Fruit fly (Drosophila melanogaster): ENCODE measurements around the gene dib.

Gene dib

dm6 chr3L:4071561-4072049, 9.5 kb downstream of the dib start, which contains the start of gene wit:
wit (minus strand) TSS chr3L:4071717.
- no peak for TF ChIP-seq Sin3A (optimal IDR thresholded peaks at IDR 0.05)
- TF ChIP-seq Myc (optimal IDR thresholded peaks at IDR 0.05) = no peak
- no peak for TF ChIP-seq insv (optimal IDR thresholded peaks at IDR 0.05)
- no peak for TF ChIP-seq ttk (optimal IDR thresholded peaks at IDR 0.05)
- TF ChIP-seq psq (optimal IDR thresholded peaks at IDR 0.05) = no peak
- TF ChIP-seq h (optimal IDR thresholded peaks at IDR 0.05) = no peak

DNA sequence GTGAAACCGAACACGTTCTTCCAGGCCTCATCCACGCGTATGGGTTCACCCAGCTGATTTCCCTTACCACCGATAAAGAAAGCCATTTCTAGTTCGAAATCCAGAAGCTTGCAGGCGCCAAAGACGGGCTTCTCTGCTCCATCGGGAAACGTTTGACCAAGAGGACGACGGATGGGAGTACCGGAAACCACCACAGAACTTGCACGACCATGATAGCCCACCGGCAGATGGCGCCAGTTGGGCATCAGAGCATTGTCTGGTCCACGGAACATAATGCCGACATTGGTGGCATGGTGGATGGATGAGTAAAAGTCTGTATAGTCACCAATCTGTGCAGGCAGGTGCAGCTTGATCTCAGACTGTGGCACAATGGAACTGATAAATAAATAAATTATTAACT, 10.6 kb downstream of the dib start:
- TF ChIP-seq h (optimal IDR thresholded peaks at IDR 0.05) (no peak), psq (optimal IDR thresholded peaks at IDR 0.05) (no peak), Myc (optimal IDR thresholded peaks at IDR 0.05) (no peak), ttk (optimal IDR thresholded peaks at IDR 0.05) (no peak), Sin3A (optimal IDR thresholded peaks at IDR 0.05) (no peak), insv (optimal IDR thresholded peaks at IDR 0.05) (no peak)

DNA sequence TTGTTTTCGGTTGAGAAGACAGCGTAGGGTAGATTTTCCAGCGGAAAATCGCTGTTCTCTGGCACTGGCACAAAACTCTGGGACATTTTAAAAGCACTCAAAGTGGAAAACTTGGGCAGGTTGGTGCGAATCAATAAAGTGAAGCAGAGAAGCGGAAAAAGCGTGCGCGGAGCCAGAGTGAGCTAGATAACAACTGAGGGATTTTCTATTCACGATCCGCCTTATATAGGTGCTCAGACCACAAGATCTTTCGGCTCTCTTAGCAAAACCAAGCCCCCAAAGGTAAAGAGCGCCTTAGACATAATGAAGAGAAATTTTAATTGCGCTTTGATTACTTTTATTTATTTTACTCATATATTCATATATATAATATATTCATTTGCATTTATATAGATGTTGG, 11.7 kb downstream of the dib start, which contains the start of gene Faa:
Gene Faa (minus strand): TSS at position 200 of the 400 bp plus-strand sequence.
- TF ChIP-seq Myc (optimal IDR thresholded peaks at IDR 0.05) (no peak), h (optimal IDR thresholded peaks at IDR 0.05) (no peak), Sin3A (optimal IDR thresholded peaks at IDR 0.05) (no peak), insv (optimal IDR thresholded peaks at IDR 0.05) (no peak), psq (optimal IDR thresholded peaks at IDR 0.05) (no peak), ttk (optimal IDR thresholded peaks at IDR 0.05) (no peak)

DNA sequence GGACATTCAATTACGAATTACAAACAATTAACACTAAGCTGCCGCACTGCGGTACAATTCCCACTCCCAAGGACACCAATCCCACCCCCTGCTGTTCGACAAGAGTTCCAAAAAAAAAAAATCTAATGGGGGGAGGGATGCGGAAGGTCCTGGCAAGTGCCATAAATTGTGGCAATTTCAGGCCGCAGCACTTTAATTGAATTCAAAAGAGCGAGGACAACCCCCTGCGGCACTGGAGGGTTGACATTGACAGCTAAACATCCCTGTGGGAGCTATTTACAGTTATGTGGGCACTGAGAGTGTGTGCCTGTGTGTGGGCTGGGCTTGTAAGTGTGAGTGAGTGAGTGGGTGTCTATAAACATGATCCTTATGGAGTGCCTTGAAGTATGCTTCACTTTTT, 14.8 kb downstream of the dib start:
- TF ChIP-seq insv (optimal IDR thresholded peaks at IDR 0.05) (no peak), h (optimal IDR thresholded peaks at IDR 0.05) (no peak), Myc (optimal IDR thresholded peaks at IDR 0.05) (no peak), psq (optimal IDR thresholded peaks at IDR 0.05) (no peak)

DNA sequence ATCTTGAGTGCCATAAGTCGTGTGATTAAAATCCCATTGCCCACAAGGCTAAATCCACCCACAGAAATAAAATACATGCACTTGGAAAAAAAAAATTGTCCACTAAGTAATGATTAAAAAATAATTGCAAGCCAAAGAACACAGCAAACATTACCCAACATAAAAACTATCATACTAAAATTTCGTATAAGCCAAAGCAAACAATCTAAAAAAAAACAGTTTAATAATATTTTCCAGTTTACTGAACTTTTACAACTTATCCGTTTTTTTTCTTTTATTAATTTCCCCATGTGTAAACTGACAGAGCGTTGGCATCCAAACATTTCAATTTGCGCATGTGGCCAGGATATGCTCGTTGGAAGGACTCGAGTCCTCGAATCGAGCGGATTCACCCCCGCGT, 18.2 kb downstream of the dib start:
- TF ChIP-seq Myc (optimal IDR thresholded peaks at IDR 0.05) (no peak), h (optimal IDR thresholded peaks at IDR 0.05) (no peak), Sin3A (optimal IDR thresholded peaks at IDR 0.05) (no peak), insv (optimal IDR thresholded peaks at IDR 0.05) (no peak), ttk (optimal IDR thresholded peaks at IDR 0.05) (no peak), psq (optimal IDR thresholded peaks at IDR 0.05) (no peak)

- TF ChIP-seq ttk (optimal IDR thresholded peaks at IDR 0.05) = no peak
- TF ChIP-seq Sin3A (optimal IDR thresholded peaks at IDR 0.05) = no peak
- TF ChIP-seq h (optimal IDR thresholded peaks at IDR 0.05) = no peak
- no peak for TF ChIP-seq psq (optimal IDR thresholded peaks at IDR 0.05)
- no peak for TF ChIP-seq insv (optimal IDR thresholded peaks at IDR 0.05)
- no peak for TF ChIP-seq Myc (optimal IDR thresholded peaks at IDR 0.05)
Measured at dm6 chr3L:4081243-4081642, 19.2 kb downstream of the dib start.

DNA sequence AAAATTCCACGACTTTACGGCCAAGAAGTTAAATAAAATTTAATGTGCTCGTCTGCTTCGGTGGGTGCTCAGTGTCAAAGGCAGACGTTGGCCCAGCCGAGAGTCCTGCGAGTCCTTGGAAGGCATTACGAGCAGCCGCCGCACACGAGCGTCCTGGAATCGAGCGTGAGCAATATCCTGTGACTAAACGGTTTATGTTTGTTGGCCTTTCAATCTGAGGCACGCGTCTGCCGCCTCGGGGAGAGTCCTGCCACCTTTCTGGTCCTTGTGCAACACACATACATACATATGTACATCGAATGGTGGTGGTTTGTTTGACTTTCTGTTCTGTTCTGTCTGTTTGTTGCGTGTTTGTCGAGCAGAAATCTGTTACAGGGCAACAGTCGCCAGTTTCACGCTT, 21.4 kb downstream of the dib start:
- TF ChIP-seq h (optimal IDR thresholded peaks at IDR 0.05) (no peak), psq (optimal IDR thresholded peaks at IDR 0.05) (no peak), ttk (optimal IDR thresholded peaks at IDR 0.05) (no peak), Sin3A (optimal IDR thresholded peaks at IDR 0.05) (no peak), Myc (optimal IDR thresholded peaks at IDR 0.05) (no peak), insv (optimal IDR thresholded peaks at IDR 0.05) (no peak)

dm6 chr3L:4085867-4086266, 23.8 kb downstream of the dib start:
- TF ChIP-seq Myc (optimal IDR thresholded peaks at IDR 0.05) (no peak), Sin3A (optimal IDR thresholded peaks at IDR 0.05) (no peak), h (optimal IDR thresholded peaks at IDR 0.05) (no peak)

- TF ChIP-seq ttk (optimal IDR thresholded peaks at IDR 0.05) (no peak), h (optimal IDR thresholded peaks at IDR 0.05) (no peak), Sin3A (optimal IDR thresholded peaks at IDR 0.05) (no peak), Myc (optimal IDR thresholded peaks at IDR 0.05) (no peak), psq (optimal IDR thresholded peaks at IDR 0.05) (no peak), insv (optimal IDR thresholded peaks at IDR 0.05) (no peak)
Measured at dm6 chr3L:4087281-4087680, 25.2 kb downstream of the dib start, which contains the start of gene CG14989. CG14989 (plus strand) TSS chr3L:4087581.

DNA sequence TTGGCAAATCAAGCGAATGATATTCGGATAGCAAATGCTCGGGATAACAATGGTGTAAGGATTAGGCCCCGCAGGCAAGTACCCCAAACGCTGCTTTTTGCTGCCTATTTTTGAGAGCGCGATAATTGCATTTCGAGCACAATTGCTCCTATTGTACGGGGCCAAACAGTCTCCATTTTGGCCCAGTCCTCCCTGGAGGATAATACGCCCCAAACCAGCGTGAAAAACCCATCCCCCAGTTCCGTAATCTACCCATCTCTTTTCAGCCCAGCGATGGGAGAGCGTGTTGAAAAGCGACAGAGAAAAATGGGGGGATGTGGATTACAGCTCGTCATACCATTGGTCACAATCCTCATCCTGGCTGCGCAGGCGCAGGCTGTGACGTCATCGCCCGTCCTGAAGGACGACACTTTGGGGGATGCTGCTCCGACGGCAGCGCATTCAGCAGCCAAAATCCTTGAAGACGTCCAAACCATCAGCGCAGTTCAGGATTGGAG, 26.6 kb downstream of the dib start, which contains the start of gene Gad1:
Gene Gad1 (minus strand): TSS at position 51 of the 497 bp plus-strand sequence.
- TF ChIP-seq ttk (optimal IDR thresholded peaks at IDR 0.05) (no peak), psq (optimal IDR thresholded peaks at IDR 0.05) (no peak), Sin3A (optimal IDR thresholded peaks at IDR 0.05) (no peak), Myc (optimal IDR thresholded peaks at IDR 0.05) (no peak), h (optimal IDR thresholded peaks at IDR 0.05) (no peak), insv (optimal IDR thresholded peaks at IDR 0.05) (no peak)

- TF ChIP-seq h (optimal IDR thresholded peaks at IDR 0.05) = no peak
- TF ChIP-seq ttk (optimal IDR thresholded peaks at IDR 0.05) = no peak
Measured at dm6 chr3L:4092705-4093257, 30.7 kb downstream of the dib start, which contains the start of gene CG14990. CG14990 (plus strand) TSS chr3L:4093207.

DNA sequence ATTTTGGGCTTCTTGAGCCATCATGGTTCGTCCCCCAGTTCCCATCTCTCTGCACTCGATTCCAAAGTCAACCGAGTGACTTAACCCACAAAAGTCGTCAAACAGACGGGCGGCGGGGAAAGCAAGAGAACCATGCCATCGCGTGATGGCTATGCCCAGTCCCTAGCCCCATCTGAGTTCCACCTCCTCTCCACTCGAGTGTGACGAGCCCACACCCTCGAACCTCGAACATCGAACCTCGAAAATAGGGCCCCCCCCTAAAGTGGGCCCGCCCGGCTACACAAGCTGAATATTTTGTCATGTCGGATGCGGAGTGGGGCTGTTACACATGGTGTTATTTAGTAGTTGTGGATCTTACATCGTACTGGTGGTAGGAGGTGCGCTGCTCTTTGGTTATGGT, 34.5 kb downstream of the dib start:
- TF ChIP-seq Myc (optimal IDR thresholded peaks at IDR 0.05) (no peak), ttk (optimal IDR thresholded peaks at IDR 0.05) (no peak), Sin3A (optimal IDR thresholded peaks at IDR 0.05) (no peak), insv (optimal IDR thresholded peaks at IDR 0.05) (no peak), h (optimal IDR thresholded peaks at IDR 0.05) (no peak), psq (optimal IDR thresholded peaks at IDR 0.05) (no peak)

dm6 chr3L:4099194-4099593, 37.1 kb downstream of the dib start:
- no peak for TF ChIP-seq Sin3A (optimal IDR thresholded peaks at IDR 0.05)
- no peak for TF ChIP-seq h (optimal IDR thresholded peaks at IDR 0.05)
- TF ChIP-seq psq (optimal IDR thresholded peaks at IDR 0.05) = no peak
- no peak for TF ChIP-seq ttk (optimal IDR thresholded peaks at IDR 0.05)
- no peak for TF ChIP-seq insv (optimal IDR thresholded peaks at IDR 0.05)
- TF ChIP-seq Myc (optimal IDR thresholded peaks at IDR 0.05) = no peak
